Fruit fly (Drosophila melanogaster) whole organism, pupa: ENCODE measurements around the gene Sr-CIV.
A peak's percentile ranks its signal among the peaks of the same experiment; 100 is the strongest.

Experiments used
- CG10348 ChIP-seq: fragments of 200-800 bp; sonication (Bioruptor generic); IDR thresholded peaks from 2 replicates; pipeline ENCODE4 v1.3.6; 2022; ENCODE audit warnings: missing biosample characterization, missing genetic modification characterization
- CG15710 ChIP-seq: fragments of 200-800 bp; sonication (Bioruptor generic); optimal IDR thresholded peaks from 2 replicates; lab custom pipeline; 2018; ENCODE audit warnings: missing biosample characterization, mild to moderate bottlenecking, missing genetic modification characterization, moderate library complexity
- CG8159 ChIP-seq: fragments of 200-800 bp; sonication (Bioruptor generic); optimal IDR thresholded peaks from 3 replicates; lab custom pipeline; 2018; ENCODE audit warnings: missing biosample characterization, mild to moderate bottlenecking, missing genetic modification characterization, moderate library complexity
- CG9948 ChIP-seq: fragments of 200-800 bp; sonication (Bioruptor generic); optimal IDR thresholded peaks from 2 replicates; lab custom pipeline; 2018; ENCODE audit warnings: missing biosample characterization, mild to moderate bottlenecking, missing genetic modification characterization, moderate library complexity
- D1 ChIP-seq: fragments of 200-800 bp; sonication (Bioruptor generic); optimal IDR thresholded peaks from 2 replicates; lab custom pipeline; 2018; ENCODE audit warnings: missing biosample characterization, mild to moderate bottlenecking, missing genetic modification characterization, moderate library complexity
- EcR ChIP-seq: fragments of 200-800 bp; sonication (Bioruptor generic); optimal IDR thresholded peaks from 3 replicates; lab custom pipeline; 2019; ENCODE audit warnings: missing biosample characterization, missing genetic modification characterization, mild to moderate bottlenecking, moderate library complexity, missing genetic modification reagents
- Ets98B ChIP-seq: fragments of 200-800 bp; sonication (Bioruptor generic); IDR thresholded peaks from 2 replicates; pipeline ENCODE4 v1.3.6; 2022; ENCODE audit warnings: missing biosample characterization, missing genetic modification characterization
- Pif1A ChIP-seq: fragments of 200-800 bp; sonication (Bioruptor generic); optimal IDR thresholded peaks from 3 replicates; lab custom pipeline; 2016; ENCODE audit warnings: missing biosample characterization, missing genetic modification characterization
- Snoo ChIP-seq: fragments of 200-800 bp; sonication (Bioruptor generic); optimal IDR thresholded peaks from 3 replicates; lab custom pipeline; 2017; ENCODE audit warnings: missing biosample characterization, mild to moderate bottlenecking, missing genetic modification characterization, inconsistent platforms

- TF ChIP-seq EcR (GFP tag; lab: Kevin White, UChicago) (no peak), CG8159 (tag; lab: Kevin White, UChicago) (peak; percentile 76), D1 (no peak), CG10348 (GFP tag; lab: Robert Waterston, UW) (no peak), Snoo (tag; lab: Kevin White, UChicago) (no peak), CG9948 (tag; lab: Kevin White, UChicago) (peak; percentile 23), Ets98B (GFP tag; lab: Robert Waterston, UW) (no peak), Pif1A (GFP tag; lab: Kevin White, UChicago) (no peak), CG15710 (tag; lab: Kevin White, UChicago) (peak; percentile 51)
These were observed 35.8 kb upstream of the Sr-CIV start for dm6 chr2L:3559647-3560046.
